Worm (Caenorhabditis elegans): ENCODE results near the gene aat-3.

Gene aat-3

DNA sequence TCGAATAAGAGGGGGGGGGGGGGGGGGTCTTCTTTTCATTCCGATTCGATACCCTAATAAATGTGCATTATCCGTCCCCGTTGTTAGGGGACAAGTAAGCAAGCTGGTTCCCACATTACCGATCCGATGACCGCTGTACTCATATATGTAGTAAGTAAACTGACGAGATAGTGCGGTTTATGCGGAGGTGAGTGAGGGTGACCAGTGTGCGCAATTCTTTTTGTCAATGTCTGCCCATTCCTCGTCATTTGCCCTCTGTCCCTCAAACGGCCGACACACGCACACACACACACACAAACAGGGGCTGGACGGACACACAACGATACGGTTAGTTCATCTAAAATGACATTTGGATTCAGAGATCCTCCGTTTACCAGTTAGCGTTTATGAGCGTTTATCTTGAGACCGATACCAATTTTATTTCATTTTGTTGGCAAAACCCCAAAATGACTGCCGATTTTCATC is at the start of gene aat-3:
TSS of gene aat-3 (plus strand) at position 51 of the 465 bp plus-strand sequence.
- no peak for TF ChIP-seq unc-62 (GFP tag; optimal IDR thresholded peaks at IDR 0.05)

DNA sequence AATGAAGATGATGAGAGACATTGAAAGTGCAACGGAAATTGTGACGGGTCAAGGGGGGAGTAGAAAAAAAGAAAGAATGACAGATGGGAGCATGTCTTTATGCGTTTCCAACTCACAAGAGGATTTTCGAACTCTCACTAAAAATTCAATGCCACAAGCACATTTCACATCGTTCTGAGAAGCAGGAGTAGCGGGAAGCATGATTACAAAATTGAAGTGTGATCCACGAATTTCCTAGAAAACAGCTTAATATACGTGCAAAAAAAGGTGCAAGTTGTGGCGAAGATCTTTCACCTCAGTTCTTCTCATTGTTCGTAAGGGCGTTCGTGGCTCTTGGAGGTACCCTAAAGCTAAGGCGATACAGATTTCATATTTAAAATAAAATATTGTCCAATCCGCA is 45.3 kb upstream of the aat-3 start:
- TF ChIP-seq unc-62 (GFP tag; optimal IDR thresholded peaks at IDR 0.05) = no peak

DNA sequence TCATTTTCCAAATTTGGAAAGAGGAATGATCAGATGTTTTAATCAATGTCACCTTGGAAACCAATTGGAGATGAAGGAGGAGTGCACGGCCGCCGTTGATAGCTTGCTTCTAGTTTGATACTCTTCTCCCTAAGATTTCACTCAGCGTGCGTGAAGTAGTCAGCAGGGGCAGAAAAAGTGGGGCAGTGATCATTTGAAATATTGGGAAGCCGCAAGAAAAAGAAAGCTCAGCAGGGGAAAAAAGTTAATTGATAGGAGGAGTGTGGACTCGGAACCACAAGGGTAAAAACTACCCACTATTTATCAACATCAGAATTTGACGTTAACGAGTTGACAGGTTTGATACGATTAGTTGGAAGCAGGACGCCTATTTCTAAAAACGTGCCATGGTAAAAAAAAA is 43.6 kb upstream of the aat-3 start, which contains the start of gene K02E10.7:
TSS of gene K02E10.7 (minus strand) at position 101 of the 400 bp plus-strand sequence.
- no peak for TF ChIP-seq unc-62 (GFP tag; optimal IDR thresholded peaks at IDR 0.05)

DNA sequence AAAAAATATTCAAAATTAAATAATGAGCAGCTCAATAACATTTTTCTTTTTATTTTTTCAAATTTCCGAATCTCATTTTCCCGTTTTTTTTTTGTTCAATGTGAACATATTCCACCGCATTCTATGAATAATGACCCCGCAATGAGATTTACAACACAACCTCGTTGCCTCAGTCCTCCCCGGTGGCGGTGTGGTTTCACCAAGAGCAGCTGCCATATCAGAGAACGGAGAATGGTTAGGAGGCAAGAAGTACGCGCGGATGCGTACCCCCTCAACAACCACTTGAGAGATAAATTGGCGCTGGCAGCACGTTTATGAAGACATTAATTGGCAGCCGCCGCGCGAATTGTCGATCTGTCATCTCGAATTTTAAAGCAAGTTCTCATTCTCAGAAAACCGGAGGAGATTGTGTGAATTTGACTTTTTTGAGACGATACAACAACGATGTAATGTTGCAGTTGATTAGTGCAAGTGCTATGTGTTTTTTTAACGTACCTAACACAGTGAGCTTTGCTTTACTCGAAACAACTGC is 38.3 kb upstream of the aat-3 start:
- no peak for TF ChIP-seq unc-62 (GFP tag; optimal IDR thresholded peaks at IDR 0.05)

DNA sequence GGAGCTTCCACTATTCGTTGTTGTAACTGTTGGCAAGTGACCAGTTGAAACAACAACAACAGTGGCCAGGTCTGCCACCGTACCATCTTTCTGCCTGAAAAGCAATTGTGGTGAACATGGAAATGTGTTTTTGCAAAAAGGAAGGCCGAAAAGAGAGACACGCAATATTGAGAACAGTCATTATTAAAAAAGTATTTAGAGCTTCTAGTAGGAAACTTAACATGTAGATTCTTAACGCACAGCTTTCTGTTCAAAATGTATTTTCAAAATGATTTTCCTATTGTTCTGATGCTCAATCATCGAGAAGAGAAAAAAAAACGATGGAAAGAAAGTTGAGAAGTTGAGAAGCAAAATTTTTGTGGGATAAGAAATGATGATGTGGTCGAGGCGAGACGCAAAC is 36.8 kb upstream of the aat-3 start, which contains the start of gene syg-1:
TSS of gene syg-1 (minus strand) at position 101 of the 400 bp plus-strand sequence.
- no peak for TF ChIP-seq unc-62 (GFP tag; optimal IDR thresholded peaks at IDR 0.05)

DNA sequence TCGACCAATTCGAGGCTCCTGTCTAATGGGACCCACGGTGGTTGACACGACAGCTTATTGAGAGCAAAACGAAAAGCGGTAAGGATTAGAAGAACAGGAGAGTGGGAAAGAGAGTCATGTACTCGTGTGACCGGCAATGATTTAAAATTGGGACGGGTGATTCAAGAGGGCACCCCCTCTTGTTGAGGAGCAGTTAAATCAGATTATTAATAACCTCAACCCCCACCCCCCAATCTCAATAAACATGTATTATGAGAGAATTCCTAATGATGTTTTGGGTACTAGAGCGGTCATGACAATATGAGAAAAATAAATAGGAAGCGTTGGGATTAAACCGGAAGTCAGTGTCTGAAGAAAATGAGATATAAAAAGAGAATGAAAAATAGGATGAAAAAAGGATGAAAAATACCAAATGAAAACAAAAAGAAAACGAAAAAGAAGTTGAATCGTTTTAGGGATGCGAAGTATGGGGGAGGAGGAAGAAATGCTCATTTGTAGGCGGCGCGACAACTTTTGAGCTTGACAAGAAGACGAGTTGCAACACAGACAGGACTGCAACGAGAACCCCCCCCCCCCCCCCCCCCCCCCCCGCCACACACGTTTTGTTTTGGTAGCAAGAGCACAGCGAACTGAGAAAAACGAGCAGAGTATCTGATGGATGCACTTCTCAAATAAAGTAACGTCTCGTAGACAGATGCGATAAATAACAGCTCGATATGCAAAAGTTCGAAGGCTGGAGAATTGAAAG is 34.9 kb upstream of the aat-3 start:
- no peak for TF ChIP-seq unc-62 (GFP tag; optimal IDR thresholded peaks at IDR 0.05)

DNA sequence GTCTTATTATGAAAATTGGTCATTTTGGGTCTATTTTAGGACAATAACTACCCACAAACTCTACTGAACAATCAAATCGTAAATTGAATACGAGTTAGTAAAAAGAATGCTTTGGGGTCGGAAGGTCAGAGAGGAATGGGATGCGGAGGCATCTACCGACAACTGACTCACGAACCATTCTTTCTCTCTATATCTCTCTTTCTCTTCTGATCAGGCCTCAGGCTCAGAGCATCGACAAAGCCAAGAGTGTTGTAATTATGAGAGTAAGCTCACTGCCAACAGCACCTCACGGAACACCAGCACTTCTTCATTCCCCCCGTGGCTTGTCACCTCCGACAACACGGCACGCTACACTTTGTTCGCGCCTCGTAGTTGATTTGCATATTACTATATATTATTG is 31.6 kb upstream of the aat-3 start:
- TF ChIP-seq unc-62 (GFP tag; optimal IDR thresholded peaks at IDR 0.05) = no peak

DNA sequence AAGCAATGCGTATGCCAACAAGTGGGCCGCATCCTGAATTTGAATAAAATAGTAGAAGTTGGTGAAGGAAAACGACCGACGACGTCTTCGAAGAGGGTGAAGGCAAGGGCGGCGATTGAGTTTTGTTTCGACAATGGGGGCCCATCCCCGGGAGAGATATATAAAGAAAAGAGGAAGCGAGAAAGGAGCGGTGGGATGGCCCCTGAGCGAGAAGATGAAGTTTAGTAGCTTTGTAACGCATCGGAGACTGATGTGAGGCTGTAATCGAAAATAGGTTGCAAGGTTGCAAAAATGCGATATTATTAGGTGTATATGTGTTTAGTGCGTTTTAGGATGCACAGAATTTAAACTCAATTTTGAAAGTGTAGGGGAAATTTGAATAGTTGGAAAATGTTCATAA is 29.4 kb upstream of the aat-3 start:
- TF ChIP-seq unc-62 (GFP tag; optimal IDR thresholded peaks at IDR 0.05) = no peak

DNA sequence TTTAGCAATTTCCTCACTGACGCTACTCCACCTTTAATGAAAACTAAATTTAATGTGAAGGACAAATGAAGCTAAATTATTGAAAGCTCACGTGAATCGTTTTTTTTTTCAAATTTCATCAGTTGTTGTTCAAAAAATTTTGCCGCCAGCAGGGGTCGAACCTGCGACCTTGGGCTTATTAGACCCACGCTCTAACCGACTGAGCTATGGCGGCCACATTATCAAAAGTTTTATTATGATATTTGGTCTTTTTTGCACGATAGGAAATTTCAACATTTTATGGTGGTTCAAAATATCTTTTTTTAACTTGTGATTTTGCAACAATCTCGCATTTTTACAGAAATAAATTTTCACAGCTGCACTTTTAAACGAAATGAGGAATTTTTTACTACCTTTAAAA is 26.0 kb upstream of the aat-3 start:
- TF ChIP-seq unc-62 (GFP tag; optimal IDR thresholded peaks at IDR 0.05) = no peak

DNA sequence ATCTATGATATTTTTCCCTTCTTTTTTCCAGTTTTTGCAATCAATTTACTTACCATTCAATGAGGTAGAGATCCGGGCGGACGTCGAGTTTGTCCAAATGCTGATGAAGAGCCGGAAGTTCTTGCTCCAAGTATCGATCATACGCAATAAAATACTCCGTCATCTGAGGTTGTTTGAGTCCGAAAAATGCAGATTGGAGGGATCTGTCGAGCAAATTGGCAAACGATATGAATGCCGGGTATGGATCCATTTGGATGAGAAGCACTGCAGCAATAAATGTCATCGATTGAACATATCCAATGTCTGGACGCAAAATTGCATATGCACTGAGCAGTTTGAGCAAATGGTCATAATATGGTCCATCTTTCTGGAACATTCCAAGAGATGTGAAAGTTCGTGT is 24.9 kb upstream of the aat-3 start:
- no peak for TF ChIP-seq unc-62 (GFP tag; optimal IDR thresholded peaks at IDR 0.05)

DNA sequence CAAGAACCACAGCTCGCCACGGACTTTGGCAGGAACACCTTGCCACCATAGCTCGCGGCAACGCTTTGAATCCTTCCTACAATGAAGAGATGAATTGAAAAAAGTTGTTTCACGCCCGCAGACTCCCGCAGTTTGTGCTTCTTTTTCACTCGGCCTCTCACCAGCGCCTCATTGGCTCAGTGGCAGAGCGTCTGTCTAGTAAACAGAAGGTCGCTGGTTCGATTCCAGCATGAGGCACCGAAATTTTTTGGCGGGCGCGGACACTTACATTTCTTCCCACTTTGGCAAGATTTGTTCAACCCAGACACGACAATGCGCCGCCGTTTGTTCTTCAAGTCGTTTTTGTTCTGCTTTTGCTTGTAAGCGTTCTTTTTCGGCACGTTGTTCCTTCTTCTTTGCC is 24.2 kb upstream of the aat-3 start:
- TF ChIP-seq unc-62 (GFP tag; optimal IDR thresholded peaks at IDR 0.05) = no peak

DNA sequence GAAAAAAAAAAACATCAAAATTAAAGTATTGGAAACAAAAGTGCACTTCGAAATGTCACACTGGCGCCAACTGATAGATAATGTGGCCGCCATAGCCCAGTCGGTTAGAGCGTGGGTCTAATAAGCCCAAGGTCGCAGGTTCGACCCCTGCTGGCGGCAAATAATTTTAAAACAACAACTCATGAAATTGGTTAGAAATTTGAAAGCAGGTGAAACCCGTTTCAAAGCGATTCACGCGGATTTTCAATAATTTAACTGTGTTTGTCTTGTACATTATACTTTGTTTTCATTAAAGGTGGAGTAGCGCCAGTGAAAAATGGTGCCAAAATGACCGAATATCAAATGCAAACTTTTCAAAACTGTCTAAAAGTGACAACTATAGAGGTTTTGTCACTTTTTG is 20.8 kb upstream of the aat-3 start:
- no peak for TF ChIP-seq unc-62 (GFP tag; optimal IDR thresholded peaks at IDR 0.05)

DNA sequence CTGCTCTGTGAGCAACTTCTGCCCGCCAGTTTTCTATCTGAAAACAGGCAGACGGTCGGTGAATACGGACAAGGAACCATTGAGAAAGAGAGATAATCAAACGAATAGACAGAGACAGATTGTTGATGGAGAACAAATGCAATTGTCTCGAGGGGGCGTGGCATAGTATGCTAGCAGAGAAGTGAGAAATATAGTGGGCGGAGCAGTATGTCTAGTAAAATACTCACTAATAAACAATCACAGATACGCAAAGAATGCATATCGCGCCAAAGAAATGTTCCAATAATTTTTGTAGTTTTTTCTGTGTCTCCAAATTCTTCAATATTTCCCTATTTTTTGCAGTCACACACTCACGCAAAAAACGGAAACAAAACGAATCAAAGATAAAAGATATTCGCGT is 19.7 kb upstream of the aat-3 start, which contains the start of gene tbc-12:
TSS of gene tbc-12 (minus strand) at position 101 of the 400 bp plus-strand sequence.
- TF ChIP-seq unc-62 (GFP tag; optimal IDR thresholded peaks at IDR 0.05) = no peak

DNA sequence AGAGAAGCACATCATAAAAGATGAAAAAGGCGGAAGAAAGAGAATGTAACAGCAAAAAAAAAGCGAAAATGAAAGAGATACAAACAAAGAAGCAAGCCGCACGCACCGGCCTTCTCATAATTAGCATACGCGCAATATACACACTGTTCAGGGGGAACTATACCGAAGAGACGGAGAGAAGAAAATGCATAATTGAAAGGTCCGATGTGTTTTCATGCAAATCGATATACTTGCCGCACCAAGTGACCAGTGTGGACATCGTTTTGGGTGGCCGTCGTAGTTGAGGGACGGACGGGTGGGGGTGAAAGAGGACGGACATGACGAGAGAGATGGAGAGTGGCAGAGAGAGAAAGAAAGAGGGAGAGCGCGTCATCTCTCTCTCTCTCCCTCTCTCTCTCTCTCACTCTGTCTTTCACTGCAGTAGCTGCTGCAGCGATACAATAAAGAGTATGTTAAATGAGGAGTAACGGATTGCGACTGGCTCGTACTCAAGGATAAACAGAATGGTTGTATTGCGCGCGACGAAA is 15.8 kb upstream of the aat-3 start:
- no peak for TF ChIP-seq unc-62 (GFP tag; optimal IDR thresholded peaks at IDR 0.05)

DNA sequence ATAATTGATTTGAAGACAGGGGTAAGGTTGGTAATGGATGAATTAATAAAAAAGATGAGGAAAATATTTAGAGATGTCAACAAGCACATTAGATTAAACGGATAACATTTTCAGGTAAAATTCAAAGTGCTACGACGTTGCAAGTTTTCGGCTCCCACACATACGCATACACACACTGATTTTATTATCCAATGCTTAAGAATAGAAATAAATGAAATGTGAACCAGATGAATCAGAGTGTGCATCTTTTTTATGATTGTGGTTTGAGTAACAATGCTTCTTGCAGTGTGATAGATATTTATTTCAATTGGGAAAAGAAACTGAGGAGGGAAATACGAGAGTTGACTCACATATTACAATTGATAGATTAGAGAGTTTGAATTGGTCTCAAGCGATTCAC is 13.3 kb upstream of the aat-3 start:
- no peak for TF ChIP-seq unc-62 (GFP tag; optimal IDR thresholded peaks at IDR 0.05)

DNA sequence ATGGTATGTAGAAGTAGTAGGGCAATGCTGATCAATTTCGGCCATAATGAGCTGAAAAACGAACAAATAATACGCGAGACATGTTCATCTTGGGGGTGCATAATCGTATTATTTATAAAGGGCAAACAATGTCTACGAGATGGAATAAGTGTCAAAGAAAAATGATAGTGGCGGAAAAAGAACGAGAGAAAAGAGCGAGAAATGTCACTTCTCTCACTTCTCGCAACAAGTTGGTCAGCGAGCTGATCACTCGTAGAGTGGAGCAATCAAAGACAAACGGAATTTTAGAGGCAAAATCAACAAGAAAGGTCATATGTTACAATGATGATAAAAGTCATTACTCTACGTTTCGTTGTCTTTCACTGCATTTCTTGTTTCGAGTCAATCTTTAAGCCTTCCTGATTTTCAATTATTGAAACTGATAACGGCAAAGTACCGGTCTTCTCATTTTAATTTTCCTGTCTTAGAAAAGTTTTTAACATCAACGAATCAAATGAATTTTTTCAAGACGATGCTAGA is 11.0 kb upstream of the aat-3 start, which contains the start of gene F52H2.3:
TSS of gene F52H2.3 (minus strand) at position 51 of the 519 bp plus-strand sequence.
- no peak for TF ChIP-seq unc-62 (GFP tag; optimal IDR thresholded peaks at IDR 0.05)

DNA sequence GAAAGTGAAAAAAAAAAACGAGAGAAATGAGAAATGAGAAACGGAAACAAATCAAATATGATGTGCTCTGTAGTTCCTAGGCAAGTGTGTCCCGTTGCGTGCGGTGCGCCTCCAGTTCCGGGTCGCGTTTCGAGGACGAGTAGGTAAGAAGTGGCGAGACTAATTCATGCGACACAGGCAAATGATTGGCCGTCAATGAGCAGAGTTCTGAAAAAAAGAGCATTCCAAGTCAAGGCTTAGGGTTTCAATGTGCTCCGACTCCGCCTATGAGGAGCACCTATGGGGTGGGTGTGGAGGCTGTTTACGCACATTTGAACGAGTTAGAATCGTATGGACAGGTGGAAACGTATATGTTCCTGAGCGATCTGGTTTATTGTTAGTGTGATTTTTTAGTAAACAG is 8.7 kb upstream of the aat-3 start:
- TF ChIP-seq unc-62 (GFP tag; optimal IDR thresholded peaks at IDR 0.05) = no peak

Measured in whole organism, dauer.